Fruit fly (Drosophila melanogaster): ENCODE data around the gene CG13358.

CG13358 gene

dm6 chrX:755642-756332, 48.9 kb downstream of the CG13358 start (continued):
- TF ChIP-seq CG34376 (GFP tag; optimal IDR thresholded peaks at IDR 0.05) (peak; percentile 80), esg (GFP tag; conservative IDR thresholded peaks at IDR 0.05) (peak; percentile 53; the same call in 1 of the 2 replicates), zen2 (GFP tag; IDR thresholded peaks at IDR 0.05; ENCODE audit: partially characterized antibody) (no peak), emc (GFP tag; optimal IDR thresholded peaks at IDR 0.05) (peak; percentile 70), kni (GFP tag; optimal IDR thresholded peaks at IDR 0.05) (no peak), HLH54F (GFP tag; optimal IDR thresholded peaks at IDR 0.05) (peak; percentile 91), hb (GFP tag; IDR thresholded peaks at IDR 0.05; ENCODE audit: partially characterized antibody) (no peak), CG8765 (GFP tag; IDR thresholded peaks at IDR 0.05) (peak; percentile 56; the same call in 1 of the 2 replicates), eyg (GFP tag; optimal IDR thresholded peaks at IDR 0.05) (peak; percentile 87), CG15696 (tag; optimal IDR thresholded peaks at IDR 0.05) (peak; percentile 20), sd (tag; optimal IDR thresholded peaks at IDR 0.05) (peak; percentile 69), mirr (GFP tag; optimal IDR thresholded peaks at IDR 0.05) (no peak), CG2116 (GFP tag; optimal IDR thresholded peaks at IDR 0.05) (peak; percentile 36), pros (GFP tag; optimal IDR thresholded peaks at IDR 0.05) (no peak), CG6254 (GFP tag; optimal IDR thresholded peaks at IDR 0.05) (peak; percentile 59), Gug (GFP tag; IDR thresholded peaks at IDR 0.05) (peak; percentile 80; the same call in 3 of the 4 replicates), CG12299 (tag; optimal IDR thresholded peaks at IDR 0.05) (peak; percentile 70), stc (GFP tag; IDR thresholded peaks at IDR 0.05) (peak; percentile 77), CG10209 (GFP tag; optimal IDR thresholded peaks at IDR 0.05) (peak; percentile 80), bab2 (GFP tag; optimal IDR thresholded peaks at IDR 0.05) (peak; percentile 87), knrl (GFP tag; IDR thresholded peaks at IDR 0.05; ENCODE audit: partially characterized antibody) (no peak), CG1233 (GFP tag; optimal IDR thresholded peaks at IDR 0.05) (peak; percentile 66), NC2β (GFP tag; optimal IDR thresholded peaks at IDR 0.05) (peak; percentile 72), crc (GFP tag; optimal IDR thresholded peaks at IDR 0.05) (peak; percentile 72), tio (GFP tag; optimal IDR thresholded peaks at IDR 0.05) (no peak), CG17568 (GFP tag; optimal IDR thresholded peaks at IDR 0.05) (peak; percentile 59), gro (GFP tag; optimal IDR thresholded peaks at IDR 0.05) (peak; percentile 96), CG10959 (GFP tag; IDR thresholded peaks at IDR 0.05) (peak; percentile 45; the same call in 1 of the 2 replicates), Sry-δ (GFP tag; optimal IDR thresholded peaks at IDR 0.05) (peak; percentile 52), Hand (GFP tag; optimal IDR thresholded peaks at IDR 0.05) (peak; percentile 87), CG2678 (tag; optimal IDR thresholded peaks at IDR 0.05) (peak; percentile 88), az2 (GFP tag; optimal IDR thresholded peaks at IDR 0.05) (peak; percentile 77), psq (GFP tag; optimal IDR thresholded peaks at IDR 0.05) (peak; percentile 24), Poxn (GFP tag; IDR thresholded peaks at IDR 0.05) (peak; percentile 87), lbe (GFP tag; optimal IDR thresholded peaks at IDR 0.05) (peak; percentile 75), gt (GFP tag; IDR thresholded peaks at IDR 0.05) (no peak), CG15479 (GFP tag; optimal IDR thresholded peaks at IDR 0.05) (no peak), HLH3B (GFP tag; IDR thresholded peaks at IDR 0.05) (peak; percentile 76), CG14860 (GFP tag; IDR thresholded peaks at IDR 0.05; ENCODE audit: partially characterized antibody) (no peak), fd64A (GFP tag; optimal IDR thresholded peaks at IDR 0.05) (peak; percentile 41)

- TF ChIP-seq CG7839 (tag; optimal IDR thresholded peaks at IDR 0.05) (no peak), CG3163 (GFP tag; optimal IDR thresholded peaks at IDR 0.05) (no peak), tin (GFP tag; optimal IDR thresholded peaks at IDR 0.05) (no peak), Aef1 (GFP tag; IDR thresholded peaks at IDR 0.05) (no peak), Doc2 (GFP tag; IDR thresholded peaks at IDR 0.05) (no peak)
Measured at dm6 chrX:753553-753952, 51.2 kb downstream of the CG13358 start, which contains the start of gene CG13361. Gene CG13361 (minus strand): TSS chrX:753653.

Measured in whole organism, embryonic.